Fruit fly (Drosophila melanogaster): ENCODE measurements around the gene EMC4.

EMC4 gene

dm6 chr3L:22878723-22879343, 10.8 kb upstream of the EMC4 start, which contains the start of the genes Chro and Ssl1:
Gene Chro (minus strand): TSS chr3L:22878984.
Gene Ssl1 (plus strand): TSS chr3L:22879089.
- TF ChIP-seq CG8478 (optimal IDR thresholded peaks at IDR 0.05) (no peak), CTCF (optimal IDR thresholded peaks at IDR 0.05) (no peak)

- TF ChIP-seq CTCF (optimal IDR thresholded peaks at IDR 0.05) (no peak), CG8478 (optimal IDR thresholded peaks at IDR 0.05) (no peak)
Measured at dm6 chr3L:22877934-22878333, 9.9 kb upstream of the EMC4 start.

- no peak for TF ChIP-seq CTCF (optimal IDR thresholded peaks at IDR 0.05)
- no peak for TF ChIP-seq CG8478 (optimal IDR thresholded peaks at IDR 0.05)
Measured at dm6 chr3L:22871845-22872361, 3.9 kb upstream of the EMC4 start, which contains the start of the genes CG11109 and Arf1. Gene CG11109 (plus strand): TSS chr3L:22872200. Gene Arf1 (minus strand): TSS chr3L:22872231.

- no peak for TF ChIP-seq CTCF (optimal IDR thresholded peaks at IDR 0.05)
- TF ChIP-seq CG8478 (optimal IDR thresholded peaks at IDR 0.05), result no peak
Measured at dm6 chr3L:22871030-22871844, 3.2 kb upstream of the EMC4 start.

- TF ChIP-seq CTCF (optimal IDR thresholded peaks at IDR 0.05), result no peak
- no peak for TF ChIP-seq CG8478 (optimal IDR thresholded peaks at IDR 0.05)
Measured at dm6 chr3L:22870378-22870777, 2.3 kb upstream of the EMC4 start.

dm6 chr3L:22865061-22865418, 3.0 kb downstream of the EMC4 start:
- no peak for TF ChIP-seq CTCF (optimal IDR thresholded peaks at IDR 0.05)
- TF ChIP-seq CG8478 (optimal IDR thresholded peaks at IDR 0.05), result no peak

- no peak for TF ChIP-seq CG8478 (optimal IDR thresholded peaks at IDR 0.05)
- no peak for TF ChIP-seq CTCF (optimal IDR thresholded peaks at IDR 0.05)
Measured at dm6 chr3L:22864254-22865060, 3.6 kb downstream of the EMC4 start, which contains the start of gene CG33170. Gene CG33170 (plus strand): TSS chr3L:22864600.

- TF ChIP-seq CG8478 (optimal IDR thresholded peaks at IDR 0.05) (no peak), CTCF (optimal IDR thresholded peaks at IDR 0.05) (peak in 1 of 2 experiments; percentile 53)
Measured at dm6 chr3L:22863367-22864078, 4.5 kb downstream of the EMC4 start, which contains the start of gene CG33169. Gene CG33169 (plus strand): TSS chr3L:22863864.

dm6 chr3L:22860487-22860886, 7.6 kb downstream of the EMC4 start, which contains the start of gene CG13239:
Gene CG13239 (plus strand): TSS chr3L:22860787.
- TF ChIP-seq CTCF (optimal IDR thresholded peaks at IDR 0.05) (no peak), CG8478 (optimal IDR thresholded peaks at IDR 0.05) (no peak)

- no peak for TF ChIP-seq CTCF (optimal IDR thresholded peaks at IDR 0.05)
- TF ChIP-seq CG8478 (optimal IDR thresholded peaks at IDR 0.05), result no peak
Measured at dm6 chr3L:22856009-22856477, 12.0 kb downstream of the EMC4 start, which contains the start of gene CG32459. Gene CG32459 (minus strand): TSS chr3L:22856059.

dm6 chr3L:22853412-22853811, 14.6 kb downstream of the EMC4 start, which contains the start of gene CG32462:
Gene CG32462 (minus strand): TSS chr3L:22853512.
- TF ChIP-seq CTCF (optimal IDR thresholded peaks at IDR 0.05), result no peak
- TF ChIP-seq CG8478 (optimal IDR thresholded peaks at IDR 0.05), result no peak

dm6 chr3L:22851172-22852128, 16.6 kb downstream of the EMC4 start:
- TF ChIP-seq CTCF (optimal IDR thresholded peaks at IDR 0.05) (no peak), CG8478 (optimal IDR thresholded peaks at IDR 0.05) (no peak)

dm6 chr3L:22848940-22849339, 19.1 kb downstream of the EMC4 start:
- no peak for TF ChIP-seq CTCF (optimal IDR thresholded peaks at IDR 0.05)
